Worm (Caenorhabditis elegans) whole organism, young adult: ENCODE results near the gene C49F5.7.

Source experiments
- F22D6.2 ChIP-seq: sonication (generic microtip); optimal IDR thresholded peaks from 2 replicates; lab custom pipeline; 2016; ENCODE audit warnings: mild to moderate bottlenecking, missing genetic modification characterization, missing compliant biosample characterization
- F33H1.4 ChIP-seq: fragments of 200-800 bp; sonication (Bioruptor generic); IDR thresholded peaks from 2 replicates; pipeline ENCODE4 v1.3.6; 2022; ENCODE audit warnings: missing genetic modification reagents, missing genetic modification characterization, missing compliant biosample characterization
- F37B4.10 ChIP-seq: fragments of 200-800 bp; sonication (Bioruptor generic); IDR thresholded peaks from 2 replicates; pipeline ENCODE4 v1.3.6; 2022; ENCODE audit warnings: missing genetic modification characterization, missing compliant biosample characterization
- F57C9.4 ChIP-seq: sonication (generic microtip); optimal IDR thresholded peaks from 2 replicates; lab custom pipeline; 2017; ENCODE audit warnings: mild to moderate bottlenecking, missing genetic modification characterization, missing compliant biosample characterization
- ZK185.1 ChIP-seq: sonication (generic microtip); optimal IDR thresholded peaks from 2 replicates; lab custom pipeline; 2016; ENCODE audit warnings: mild to moderate bottlenecking, missing genetic modification characterization, missing compliant biosample characterization; ENCODE audit not compliant: poor library complexity, severe bottlenecking
- aptf-3 ChIP-seq: fragments of 200-800 bp; sonication (Bioruptor generic); IDR thresholded peaks from 2 replicates; pipeline ENCODE4 v1.3.6; 2022; ENCODE audit warnings: missing genetic modification characterization, missing compliant biosample characterization
- attf-3 ChIP-seq: fragments of 200-800 bp; sonication (Bioruptor generic); conservative IDR thresholded peaks from 2 replicates; pipeline ENCODE4 v1.3.6; 2022; ENCODE audit warnings: missing genetic modification reagents, missing genetic modification characterization, missing compliant biosample characterization
- attf-5 ChIP-seq: fragments of 200-800 bp; sonication (Bioruptor generic); optimal IDR thresholded peaks from 2 replicates; lab custom pipeline; 2018; ENCODE audit warnings: mild to moderate bottlenecking, missing genetic modification characterization, missing compliant biosample characterization
- ceh-27 ChIP-seq: fragments of 200-800 bp; sonication (Bioruptor generic); optimal IDR thresholded peaks from 2 replicates; lab custom pipeline; 2018; ENCODE audit warnings: mild to moderate bottlenecking, missing genetic modification characterization, moderate library complexity, missing compliant biosample characterization
- ceh-40 ChIP-seq: fragments of 200-800 bp; sonication (Bioruptor generic); IDR thresholded peaks from 2 replicates; pipeline ENCODE4 v1.3.6; 2022; ENCODE audit warnings: missing genetic modification characterization, missing compliant biosample characterization
- ceh-91 ChIP-seq: fragments of 200-800 bp; sonication (Bioruptor generic); IDR thresholded peaks from 2 replicates; pipeline ENCODE4 v1.3.6; 2022; ENCODE audit warnings: missing genetic modification reagents, missing genetic modification characterization, missing compliant biosample characterization
- die-1 ChIP-seq: sonication (generic microtip); optimal IDR thresholded peaks from 2 replicates; lab custom pipeline; 2016; ENCODE audit warnings: missing genotype, mild to moderate bottlenecking, missing genetic modification characterization, missing compliant biosample characterization
- egrh-3 ChIP-seq: fragments of 200-800 bp; sonication (Bioruptor generic); IDR thresholded peaks from 2 replicates; pipeline ENCODE4 v1.3.6; 2022; ENCODE audit warnings: missing genetic modification reagents, missing genetic modification characterization, missing compliant biosample characterization
- ets-4 ChIP-seq: fragments of 200-800 bp; sonication (Bioruptor generic); optimal IDR thresholded peaks from 2 replicates; lab custom pipeline; 2018; ENCODE audit warnings: mild to moderate bottlenecking, missing genetic modification characterization, missing compliant biosample characterization
- fkh-3 ChIP-seq: sonication (generic microtip); optimal IDR thresholded peaks from 2 replicates; lab custom pipeline; 2016; ENCODE audit warnings: mild to moderate bottlenecking, missing genetic modification characterization, missing compliant biosample characterization
- gei-17 ChIP-seq: fragments of 200-800 bp; sonication (Bioruptor generic); optimal IDR thresholded peaks from 2 replicates; lab custom pipeline; 2018; ENCODE audit warnings: mild to moderate bottlenecking, missing genetic modification characterization, missing compliant biosample characterization
- hlh-12 ChIP-seq: sonication (generic microtip); optimal IDR thresholded peaks from 2 replicates; lab custom pipeline; 2016; ENCODE audit warnings: missing genetic modification characterization, missing compliant biosample characterization
- let-526 ChIP-seq: fragments of 200-800 bp; sonication (Bioruptor generic); IDR thresholded peaks from 2 replicates; pipeline ENCODE4 v1.3.6; 2022; ENCODE audit warnings: missing genetic modification reagents, missing genetic modification characterization, missing compliant biosample characterization
- let-607 ChIP-seq, 2 experiments: fragments of 200-800 bp in 1 of 2; sonication (Bioruptor generic) in 1 of 2; sonication (generic microtip) in 1 of 2; optimal IDR thresholded peaks; 2 replicates each; lab custom pipeline; 2016 to 2018; ENCODE audit warnings: mild to moderate bottlenecking in 2 of 2, missing compliant biosample characterization in 2 of 2, missing genetic modification characterization in 2 of 2, moderate library complexity in 2 of 2, missing genotype in 1 of 2
- lin-40 ChIP-seq: sonication (generic microtip); optimal IDR thresholded peaks from 2 replicates; lab custom pipeline; 2016; ENCODE audit warnings: missing genetic modification characterization, mild to moderate bottlenecking, missing compliant biosample characterization, missing genotype, missing genetic modification reagents
- lin-54 ChIP-seq: fragments of 200-800 bp; sonication (Bioruptor generic); optimal IDR thresholded peaks from 2 replicates; lab custom pipeline; 2018; ENCODE audit warnings: mild to moderate bottlenecking, missing genetic modification characterization, missing compliant biosample characterization
- nhr-80 ChIP-seq: sonication (generic microtip); optimal IDR thresholded peaks from 2 replicates; lab custom pipeline; 2016; ENCODE audit warnings: missing genetic modification characterization, missing compliant biosample characterization
- pbrm-1 ChIP-seq: fragments of 200-800 bp; sonication (Bioruptor generic); IDR thresholded peaks from 2 replicates; pipeline ENCODE4 v1.3.6; 2022; ENCODE audit warnings: missing genetic modification reagents, missing genetic modification characterization, missing compliant biosample characterization
- rec-8 ChIP-seq, 2 experiments: sonication (generic microtip); optimal IDR thresholded peaks; 2 replicates each; lab custom pipeline; 2016; ENCODE audit warnings: mild to moderate bottlenecking in 2 of 2, missing genetic modification characterization in 2 of 2, missing genetic modification reagents in 2 of 2, missing genotype in 2 of 2, missing biosample characterization in 1 of 2, missing compliant biosample characterization in 1 of 2, moderate library complexity in 1 of 2
- repo-1 ChIP-seq: sonication (generic microtip); optimal IDR thresholded peaks from 2 replicates; lab custom pipeline; 2017; ENCODE audit warnings: mild to moderate bottlenecking, missing genetic modification characterization, missing compliant biosample characterization
- rpc-1 ChIP-seq, 2 experiments: fragments of 150-350 bp in 1 of 2; sonication (generic microtip) in 1 of 2; optimal IDR thresholded peaks; 2 replicates each; lab custom pipeline; 2014 to 2018; ENCODE audit warnings: missing biosample characterization in 1 of 2, missing genetic modification characterization in 1 of 2, missing genetic modification reagents in 1 of 2, missing genotype in 1 of 2
- snpc-3.4 ChIP-seq: sonication (generic microtip); optimal IDR thresholded peaks from 2 replicates; lab custom pipeline; 2017; ENCODE audit warnings: missing genetic modification characterization, mild to moderate bottlenecking, missing compliant biosample characterization, antibody characterized with exemption, moderate library complexity, missing genotype, missing genetic modification reagents
- sptf-2 ChIP-seq: fragments of 200-800 bp; sonication (Bioruptor generic); optimal IDR thresholded peaks from 2 replicates; lab custom pipeline; 2018; ENCODE audit warnings: mild to moderate bottlenecking, missing genetic modification characterization, missing compliant biosample characterization
- tbp1 ChIP-seq: fragments of 200-800 bp; sonication (Bioruptor generic); optimal IDR thresholded peaks from 2 replicates; lab custom pipeline; 2018; ENCODE audit warnings: mild to moderate bottlenecking, missing genetic modification characterization, missing compliant biosample characterization
- tbx-9 ChIP-seq: sonication (generic microtip); optimal IDR thresholded peaks from 2 replicates; lab custom pipeline; 2016; ENCODE audit warnings: borderline replicate concordance, missing genetic modification characterization, inconsistent platforms, missing compliant biosample characterization
- zim-3 ChIP-seq: sonication (generic microtip); optimal IDR thresholded peaks from 2 replicates; lab custom pipeline; 2017; ENCODE audit warnings: mild to moderate bottlenecking, missing genetic modification characterization, moderate library complexity, missing compliant biosample characterization
- ztf-25 ChIP-seq: fragments of 200-800 bp; sonication (Bioruptor generic); IDR thresholded peaks from 2 replicates; pipeline ENCODE4 v1.3.6; 2022; ENCODE audit warnings: missing genetic modification reagents, missing genetic modification characterization, missing compliant biosample characterization
- ztf-28 ChIP-seq: fragments of 200-800 bp; sonication (Bioruptor generic); IDR thresholded peaks from 2 replicates; pipeline ENCODE4 v1.3.6; 2022; ENCODE audit warnings: missing genetic modification reagents, missing genetic modification characterization, missing compliant biosample characterization
- ztf-6 ChIP-seq: fragments of 200-800 bp; sonication (Bioruptor generic); IDR thresholded peaks from 2 replicates; pipeline ENCODE4 v1.3.6; 2022; ENCODE audit warnings: missing genetic modification reagents, missing genetic modification characterization, missing compliant biosample characterization

C49F5.7 gene

DNA sequence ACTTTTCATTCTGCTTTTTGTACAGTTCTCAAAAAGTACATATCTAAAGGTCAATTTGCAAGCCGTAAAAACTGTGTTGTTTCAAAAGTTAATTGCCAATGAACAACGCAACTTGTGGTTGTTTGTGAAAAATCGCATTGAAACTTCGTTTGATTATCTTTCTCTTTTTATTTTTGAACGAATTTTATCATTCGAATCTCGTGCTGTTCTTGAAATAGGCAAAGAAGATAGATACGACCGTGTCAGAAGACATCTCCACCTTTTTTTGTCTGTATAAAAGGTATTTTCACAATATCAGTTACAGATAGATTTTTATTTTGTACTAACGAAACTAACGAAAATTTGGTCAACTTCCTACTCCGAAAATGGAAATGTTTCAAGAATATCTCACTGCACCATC is at the start of gene C49F5.7:
Gene C49F5.7, plus strand, starts transcription at position 301 of the 400 bp plus-strand sequence.
- TF ChIP-seq let-607 (tag; optimal IDR thresholded peaks at IDR 0.05; lab: Kevin White, UChicago): no peak
- no peak for TF ChIP-seq snpc-3.4 (tag; lab: Kevin White, UChicago)
- no peak for TF ChIP-seq rpc-1 (optimal IDR thresholded peaks at IDR 0.05; lab: Kevin White, UChicago)
- TF ChIP-seq rpc-1 (tag; optimal IDR thresholded peaks at IDR 0.05; lab: Kevin White, UChicago): no peak
- TF ChIP-seq die-1 (tag; lab: Kevin White, UChicago): no peak
- no peak for TF ChIP-seq fkh-3
- no peak for TF ChIP-seq pbrm-1 (GFP tag; lab: Robert Waterston, UW)
- TF ChIP-seq tbp1 (GFP tag; lab: Kevin White, UChicago): no peak
- no peak for TF ChIP-seq F57C9.4 (tag; lab: Kevin White, UChicago)
- TF ChIP-seq ztf-28: no peak
- no peak for TF ChIP-seq lin-54 (GFP tag; lab: Kevin White, UChicago)

DNA sequence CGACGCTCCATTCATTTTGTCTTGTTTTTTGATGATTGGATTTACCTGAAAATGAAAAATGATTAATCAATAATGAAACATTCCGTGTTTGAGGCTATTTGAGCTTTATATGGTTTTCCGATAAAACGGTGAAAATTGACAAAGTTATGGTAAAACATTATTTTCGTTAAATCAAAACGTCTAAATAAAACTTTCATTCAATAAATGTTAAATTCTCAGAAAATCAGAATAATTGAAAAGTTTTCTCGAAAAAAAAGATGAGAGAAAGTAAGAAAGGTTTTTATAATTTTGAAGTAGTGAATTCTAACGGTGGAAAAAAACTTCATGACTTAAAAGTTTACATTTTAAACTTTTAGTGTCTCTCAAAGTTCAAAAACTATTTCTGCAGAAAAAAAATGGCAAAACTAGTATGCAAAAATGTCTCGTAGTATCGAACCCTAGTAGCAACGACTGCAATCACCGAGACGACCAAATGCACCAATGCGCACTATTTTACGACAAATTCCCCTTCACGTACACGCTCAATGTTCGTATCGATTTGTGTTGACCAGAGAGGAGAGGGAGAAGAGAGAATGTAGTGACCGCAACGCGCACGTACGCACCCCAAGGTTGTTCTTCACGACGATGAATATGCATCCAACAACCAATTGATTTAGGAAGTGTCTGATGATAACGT is 47.7 kb upstream of the C49F5.7 start, which contains the start of gene nfya-1:
Gene nfya-1, minus strand, starts transcription at position 51 of the 676 bp plus-strand sequence.
- TF ChIP-seq gei-17 (GFP tag; lab: Kevin White, UChicago) (peak; percentile 19), nhr-80 (tag; lab: Kevin White, UChicago) (peak; percentile 11), sptf-2 (no peak), ceh-27 (peak; percentile 51), lin-40 (tag; lab: Kevin White, UChicago) (peak; percentile 39)

DNA sequence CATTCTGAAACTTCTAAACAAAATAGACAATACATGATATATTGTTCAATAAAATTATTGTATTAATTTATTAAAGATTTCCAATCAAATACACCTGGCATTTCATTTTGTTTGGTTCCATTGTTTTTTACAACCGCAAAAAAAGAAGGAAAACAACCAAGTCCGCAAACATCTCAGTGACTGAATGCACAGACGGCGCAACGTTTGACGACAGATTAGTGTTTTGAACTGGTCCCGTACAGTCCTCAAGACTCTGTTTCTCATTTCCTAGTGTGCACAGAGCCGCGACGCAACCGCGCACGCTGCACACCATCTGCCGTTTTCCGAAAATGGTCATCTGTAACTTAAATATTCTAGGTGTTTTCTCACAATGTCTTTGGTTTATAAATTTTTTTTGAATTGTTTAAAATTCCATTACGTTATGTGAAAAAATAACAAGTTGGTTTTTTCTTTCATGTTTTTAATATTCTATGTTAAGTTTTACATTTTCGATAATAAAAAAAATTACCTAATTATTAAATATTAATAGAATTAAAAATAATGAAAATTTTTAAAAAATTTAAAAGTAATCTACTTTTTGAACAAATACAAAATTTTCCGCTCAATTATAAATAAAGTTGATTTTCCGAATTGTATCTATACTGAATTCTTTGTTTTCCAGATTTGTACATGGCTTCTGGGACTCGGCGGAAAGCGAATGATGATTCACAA is 46.2 kb upstream of the C49F5.7 start, which contains the start of gene lsd-1:
Gene lsd-1, plus strand, starts transcription at position 661 of the 711 bp plus-strand sequence.
- TF ChIP-seq attf-5: peak; percentile 20
- TF ChIP-seq F37B4.10 (GFP tag; lab: Robert Waterston, UW): no peak

ce11 chrX:11952129-11952528 is 42.5 kb upstream of the C49F5.7 start:
- TF ChIP-seq F33H1.4 (GFP tag; lab: Robert Waterston, UW): no peak
- no peak for TF ChIP-seq egrh-3
- no peak for TF ChIP-seq repo-1
- no peak for TF ChIP-seq zim-3 (tag; lab: Kevin White, UChicago)
- TF ChIP-seq tbx-9 (tag; lab: Kevin White, UChicago): no peak
- no peak for TF ChIP-seq die-1 (tag; lab: Kevin White, UChicago)
- TF ChIP-seq let-526 (GFP tag; lab: Robert Waterston, UW): no peak
- TF ChIP-seq rec-8 (tag; optimal IDR thresholded peaks at IDR 0.05; lab: Kevin White, UChicago): no peak
- TF ChIP-seq ceh-40 (GFP tag; lab: Robert Waterston, UW): no peak
- no peak for TF ChIP-seq F22D6.2
- TF ChIP-seq hlh-12 (tag; lab: Kevin White, UChicago): no peak
- TF ChIP-seq ets-4 (GFP tag; lab: Kevin White, UChicago): no peak
- no peak for TF ChIP-seq aptf-3 (GFP tag; lab: Robert Waterston, UW)
- TF ChIP-seq ztf-25 (GFP tag; lab: Robert Waterston, UW): no peak
- TF ChIP-seq ZK185.1 (tag; lab: Kevin White, UChicago): no peak
- no peak for TF ChIP-seq let-607 (tag; optimal IDR thresholded peaks at IDR 0.05; lab: Kevin White, UChicago)
- no peak for TF ChIP-seq ztf-6
- no peak for TF ChIP-seq ceh-91 (GFP tag; lab: Robert Waterston, UW)
- no peak for TF ChIP-seq attf-3 (GFP tag; lab: Robert Waterston, UW)
